Fruit fly (Drosophila melanogaster) whole organism, wandering third instar larva: Measurements from ENCODE around the gene CG5274.
A peak's percentile ranks its signal among the peaks of the same experiment; 100 is the strongest.

Source experiments
- Abd-B ChIP-seq: fragments of >200 bp; optimal IDR thresholded peaks from 2 replicates; lab custom pipeline; 2017; ENCODE audit warnings: missing biosample characterization, missing genetic modification characterization
- CG32264 ChIP-seq: fragments of 200-800 bp; sonication (Bioruptor generic); optimal IDR thresholded peaks from 2 replicates; lab custom pipeline; 2016; ENCODE audit warnings: missing biosample characterization, missing genetic modification characterization
- CG9705 ChIP-seq: fragments of 200-800 bp; sonication (Bioruptor generic); optimal IDR thresholded peaks from 2 replicates; lab custom pipeline; 2018; ENCODE audit warnings: missing biosample characterization, mild to moderate bottlenecking, missing genetic modification characterization
- CrebA ChIP-seq: fragments of 200-800 bp; sonication (Bioruptor generic); optimal IDR thresholded peaks from 2 replicates; lab custom pipeline; 2016; ENCODE audit warnings: missing biosample characterization, mild to moderate bottlenecking, missing genetic modification characterization, borderline replicate concordance
- Dfd ChIP-seq: fragments of >200 bp; optimal IDR thresholded peaks from 2 replicates; lab custom pipeline; 2017; ENCODE audit warnings: missing biosample characterization, missing genetic modification characterization
- Dif ChIP-seq: fragments of 200-275, 200-300 bp; sonication (Bioruptor generic); optimal IDR thresholded peaks from 2 replicates; lab custom pipeline; 2018; ENCODE audit warnings: missing biosample characterization, missing genetic modification characterization; ENCODE audit not compliant: partially characterized antibody
- GATAd ChIP-seq: sonication (Bioruptor generic); optimal IDR thresholded peaks from 2 replicates; lab custom pipeline; 2016; ENCODE audit warnings: missing biosample characterization, missing genetic modification characterization
- HLH106 ChIP-seq: fragments of 200-800 bp; optimal IDR thresholded peaks from 3 replicates; lab custom pipeline; 2019; ENCODE audit warnings: missing biosample characterization, mild to moderate bottlenecking, missing genetic modification characterization, moderate library complexity
- Hnf4 ChIP-seq: fragments of 200-800 bp; sonication (Bioruptor generic); optimal IDR thresholded peaks from 2 replicates; lab custom pipeline; 2016; ENCODE audit warnings: missing biosample characterization, mild to moderate bottlenecking, missing genetic modification characterization
- Hr78 ChIP-seq: fragments of >200 bp; optimal IDR thresholded peaks from 2 replicates; lab custom pipeline; 2017; ENCODE audit warnings: missing biosample characterization, missing genetic modification characterization
- Hr83 ChIP-seq: fragments of 200-300 bp; sonication (Bioruptor generic); optimal IDR thresholded peaks from 2 replicates; lab custom pipeline; 2016; ENCODE audit warnings: missing biosample characterization, mild to moderate bottlenecking, missing genetic modification characterization, moderate library complexity; ENCODE audit not compliant: poor library complexity, severe bottlenecking
- Jra ChIP-seq: sonication (Bioruptor generic); optimal IDR thresholded peaks from 2 replicates; lab custom pipeline; 2016; ENCODE audit warnings: missing biosample characterization, missing genetic modification characterization
- Mio ChIP-seq: sonication (Bioruptor generic); optimal IDR thresholded peaks from 2 replicates; lab custom pipeline; 2016; ENCODE audit warnings: missing biosample characterization, missing genetic modification characterization
- Myc ChIP-seq: fragments of >200 bp; optimal IDR thresholded peaks from 2 replicates; lab custom pipeline; 2017
- N ChIP-seq: fragments of >200 bp; optimal IDR thresholded peaks from 2 replicates; lab custom pipeline; 2018; ENCODE audit warnings: missing biosample characterization, missing external identifiers, missing genetic modification characterization
- OdsH ChIP-seq: fragments of 200-800 bp; sonication (Bioruptor generic); optimal IDR thresholded peaks from 2 replicates; lab custom pipeline; 2016; ENCODE audit warnings: missing biosample characterization, mild to moderate bottlenecking, missing genetic modification characterization
- Rel ChIP-seq, 2 experiments: fragments of 200-800 bp; sonication (Bioruptor generic) in 1 of 2; optimal IDR thresholded peaks; 2 replicates in 1 of 2; 3 replicates in 1 of 2; lab custom pipeline; 2016 to 2019; ENCODE audit warnings: mild to moderate bottlenecking in 2 of 2, missing biosample characterization in 2 of 2, missing genetic modification characterization in 2 of 2, moderate library complexity in 1 of 2
- Sp1 ChIP-seq: fragments of 200-800 bp; sonication (Bioruptor generic); optimal IDR thresholded peaks from 3 replicates; lab custom pipeline; 2019; ENCODE audit warnings: missing biosample characterization, mild to moderate bottlenecking, missing genetic modification characterization, moderate library complexity
- Vsx2 ChIP-seq: fragments of 200-300, 225-300 bp; sonication (Bioruptor generic); optimal IDR thresholded peaks from 2 replicates; lab custom pipeline; 2018; ENCODE audit warnings: missing biosample characterization, missing genetic modification characterization; ENCODE audit not compliant: partially characterized antibody
- br ChIP-seq: fragments of 200-800 bp; sonication (Bioruptor generic); optimal IDR thresholded peaks from 2 replicates; lab custom pipeline; 2016; ENCODE audit warnings: missing biosample characterization, missing genetic modification characterization
- brk ChIP-seq: fragments of 200-800 bp; sonication (Bioruptor generic); optimal IDR thresholded peaks from 2 replicates; lab custom pipeline; 2016; ENCODE audit warnings: missing biosample characterization, mild to moderate bottlenecking, missing genetic modification characterization
- dl ChIP-seq, 2 experiments: fragments of 175-275, 200-275 bp in 1 of 2; fragments of 200-275 bp in 1 of 2; sonication (Bioruptor generic); optimal IDR thresholded peaks; lab custom pipeline; 2018; ENCODE audit warnings: mild to moderate bottlenecking in 2 of 2, missing biosample characterization in 2 of 2, missing genetic modification characterization in 2 of 2, moderate library complexity in 2 of 2; ENCODE audit not compliant: partially characterized antibody in 2 of 2, insufficient read depth in 1 of 2
- dmrt93B ChIP-seq: fragments of 200-800 bp; sonication (Bioruptor generic); optimal IDR thresholded peaks from 2 replicates; lab custom pipeline; 2018; ENCODE audit warnings: missing biosample characterization, mild to moderate bottlenecking, missing genetic modification characterization
- dsf ChIP-seq: sonication (Bioruptor generic); optimal IDR thresholded peaks from 2 replicates; lab custom pipeline; 2016; ENCODE audit warnings: missing biosample characterization, missing genetic modification characterization, borderline replicate concordance
- ey ChIP-seq: fragments of 200-800 bp; sonication (Bioruptor generic); optimal IDR thresholded peaks from 2 replicates; lab custom pipeline; 2016; ENCODE audit warnings: missing biosample characterization, missing genetic modification characterization
- foxo ChIP-seq, 2 experiments: fragments of 200-800 bp; sonication (Bioruptor generic); optimal IDR thresholded peaks; 2 replicates in 1 of 2; 3 replicates in 1 of 2; lab custom pipeline; 2016 to 2017; ENCODE audit warnings: missing biosample characterization in 2 of 2, missing genetic modification characterization in 2 of 2
- fru ChIP-seq: fragments of 200-800 bp; sonication (Bioruptor generic); optimal IDR thresholded peaks from 3 replicates; lab custom pipeline; 2016; ENCODE audit warnings: missing biosample characterization, mild to moderate bottlenecking, missing genetic modification characterization
- h ChIP-seq: fragments of 200-800 bp; sonication (Bioruptor generic); optimal IDR thresholded peaks from 3 replicates; lab custom pipeline; 2016; ENCODE audit warnings: missing biosample characterization, mild to moderate bottlenecking, missing genetic modification characterization
- jim ChIP-seq: fragments of 175-275, 200-325 bp; sonication (Bioruptor generic); optimal IDR thresholded peaks from 2 replicates; lab custom pipeline; 2016; ENCODE audit warnings: missing biosample characterization, mild to moderate bottlenecking, missing genetic modification characterization
- lola ChIP-seq: fragments of >200 bp; optimal IDR thresholded peaks from 2 replicates; lab custom pipeline; 2017; ENCODE audit warnings: missing biosample characterization, missing genetic modification characterization
- pan ChIP-seq: fragments of >200 bp; optimal IDR thresholded peaks from 2 replicates; lab custom pipeline; 2017
- psq ChIP-seq: fragments of 200-800 bp; sonication (Bioruptor generic); optimal IDR thresholded peaks from 3 replicates; lab custom pipeline; 2017; ENCODE audit warnings: missing biosample characterization, mild to moderate bottlenecking, missing genetic modification characterization, moderate library complexity
- rgr ChIP-seq: fragments of 200-800 bp; sonication (Bioruptor generic); optimal IDR thresholded peaks from 3 replicates; lab custom pipeline; 2016; ENCODE audit warnings: missing biosample characterization, mild to moderate bottlenecking, missing genetic modification characterization
- sage ChIP-seq: fragments of 200-800 bp; sonication (Bioruptor generic); optimal IDR thresholded peaks from 2 replicates; lab custom pipeline; 2016; ENCODE audit warnings: missing biosample characterization, mild to moderate bottlenecking, missing genetic modification characterization
- sv ChIP-seq: fragments of 200-800 bp; sonication (Bioruptor generic); optimal IDR thresholded peaks from 3 replicates; lab custom pipeline; 2016; ENCODE audit warnings: missing biosample characterization, missing genetic modification characterization
- tai ChIP-seq: sonication (Bioruptor generic); optimal IDR thresholded peaks from 2 replicates; lab custom pipeline; 2016; ENCODE audit warnings: missing biosample characterization, missing genetic modification characterization
- usp ChIP-seq: fragments of >200 bp; optimal IDR thresholded peaks from 2 replicates; lab custom pipeline; 2017; ENCODE audit warnings: missing biosample characterization, missing genetic modification characterization
- woc ChIP-seq: sonication (Bioruptor generic); optimal IDR thresholded peaks from 2 replicates; lab custom pipeline; 2016; ENCODE audit warnings: missing biosample characterization, mild to moderate bottlenecking, missing genetic modification characterization

CG5274 gene

dm6 chr3L:20471499-20472313, 44.2 kb upstream of the CG5274 start:
- TF ChIP-seq lola (GFP tag; lab: Kevin White, UChicago) (no peak), rgr (peak; percentile 72), brk (GFP tag; lab: Kevin White, UChicago) (peak; percentile 19), Abd-B (no peak), GATAd (GFP tag; lab: Kevin White, UChicago) (no peak), sv (no peak), Rel (GFP tag; optimal IDR thresholded peaks at IDR 0.05; lab: Kevin White, UChicago) (no peak), Rel (tag; optimal IDR thresholded peaks at IDR 0.05; lab: Kevin White, UChicago) (peak; percentile 38), Dfd (no peak), Hnf4 (GFP tag; lab: Kevin White, UChicago) (peak; percentile 12), Vsx2 (GFP tag; lab: Kevin White, UChicago) (no peak), usp (GFP tag; lab: Kevin White, UChicago) (no peak), Sp1 (GFP tag; lab: Kevin White, UChicago) (peak; percentile 6), CrebA (no peak), Jra (GFP tag; lab: Kevin White, UChicago) (no peak), Mio (GFP tag; lab: Kevin White, UChicago) (no peak), Myc (lab: Kevin White, UChicago) (no peak), OdsH (GFP tag; lab: Kevin White, UChicago) (peak; percentile 18), dsf (no peak), Hr83 (GFP tag; lab: Kevin White, UChicago) (peak; percentile 27), fru (GFP tag; lab: Kevin White, UChicago) (peak; percentile 48), dmrt93B (GFP tag; lab: Kevin White, UChicago) (no peak), psq (GFP tag; lab: Kevin White, UChicago) (no peak), jim (GFP tag; lab: Kevin White, UChicago) (no peak), CG9705 (GFP tag; lab: Kevin White, UChicago) (no peak), foxo (GFP tag; optimal IDR thresholded peaks at IDR 0.05; lab: Kevin White, UChicago) (peak in 1 of 2 experiments; percentile 41), dl (GFP tag; optimal IDR thresholded peaks at IDR 0.05; lab: Kevin White, UChicago; ENCODE audit: insufficient read depth in 1 of 2, partially characterized antibody in 2 of 2) (no peak), woc (GFP tag; lab: Kevin White, UChicago) (no peak), h (GFP tag; lab: Kevin White, UChicago) (peak; percentile 21), ey (GFP tag; lab: Kevin White, UChicago) (no peak), pan (lab: Kevin White, UChicago) (no peak), br (GFP tag; lab: Kevin White, UChicago) (peak; percentile 31), Dif (GFP tag; lab: Kevin White, UChicago) (no peak), N (GFP tag; lab: Kevin White, UChicago) (no peak), tai (peak; percentile 9), sage (GFP tag; lab: Kevin White, UChicago) (no peak), CG32264 (GFP tag; lab: Kevin White, UChicago) (no peak), Hr78 (GFP tag; lab: Kevin White, UChicago) (no peak), HLH106 (tag; lab: Kevin White, UChicago) (peak; percentile 9)

- TF ChIP-seq dsf = no peak
Observed at dm6 chr3L:20470991-20471498, 43.6 kb upstream of the CG5274 start.
